Fruit fly (Drosophila melanogaster) whole organism, prepupa: Measurements from ENCODE around the gene CG13408.

ENCODE experiments used
- Blimp-1 ChIP-seq: fragments of 200-800 bp; sonication (Bioruptor generic); optimal IDR thresholded peaks from 3 replicates; lab custom pipeline; 2017; ENCODE audit warnings: missing biosample characterization, missing genetic modification characterization, mild to moderate bottlenecking, moderate library complexity, missing genetic modification reagents
- CG10631 ChIP-seq: fragments of 200-800 bp; sonication (Bioruptor generic); optimal IDR thresholded peaks from 2 replicates; lab custom pipeline; 2016; ENCODE audit warnings: missing biosample characterization, missing genetic modification characterization
- CG10669 ChIP-seq: fragments of 200-800 bp; sonication (Bioruptor generic); optimal IDR thresholded peaks from 3 replicates; lab custom pipeline; 2018; ENCODE audit warnings: missing biosample characterization, mild to moderate bottlenecking, missing genetic modification characterization, moderate library complexity
- CG11294 ChIP-seq: fragments of 200-800 bp; sonication (Bioruptor generic); IDR thresholded peaks from 2 replicates; pipeline ENCODE4 v1.3.6; 2022; ENCODE audit warnings: missing biosample characterization, missing genetic modification characterization
- CG11762 ChIP-seq: fragments of 200-800 bp; sonication (Bioruptor generic); optimal IDR thresholded peaks from 3 replicates; lab custom pipeline; 2016; ENCODE audit warnings: missing biosample characterization, missing genetic modification characterization; ENCODE audit not compliant: insufficient read depth
- CG11902 ChIP-seq: fragments of 200-800 bp; sonication (Bioruptor generic); optimal IDR thresholded peaks from 3 replicates; lab custom pipeline; 2016; ENCODE audit warnings: missing biosample characterization, missing genetic modification characterization
- CG15336 ChIP-seq: fragments of 200-800 bp; sonication (Bioruptor generic); IDR thresholded peaks from 2 replicates; pipeline ENCODE4 v1.3.6; 2022; ENCODE audit warnings: missing biosample characterization, missing genetic modification characterization
- CG1621 ChIP-seq: fragments of 200-800 bp; sonication (Bioruptor generic); optimal IDR thresholded peaks from 3 replicates; lab custom pipeline; 2018; ENCODE audit warnings: missing biosample characterization, mild to moderate bottlenecking, missing genetic modification characterization
- CG16779 ChIP-seq: fragments of 200-800 bp; sonication (Bioruptor generic); optimal IDR thresholded peaks from 3 replicates; lab custom pipeline; 2017; ENCODE audit warnings: missing biosample characterization, mild to moderate bottlenecking, missing genetic modification characterization
- CG31627 ChIP-seq: fragments of 200-800 bp; sonication (Bioruptor generic); optimal IDR thresholded peaks from 3 replicates; lab custom pipeline; 2016; ENCODE audit warnings: missing biosample characterization, missing genetic modification characterization
- CG32006 ChIP-seq: fragments of 200-800 bp; sonication (Bioruptor generic); optimal IDR thresholded peaks from 3 replicates; lab custom pipeline; 2017; ENCODE audit warnings: missing biosample characterization, mild to moderate bottlenecking, missing genetic modification characterization
- CG3919 ChIP-seq: fragments of 200-800 bp; sonication (Bioruptor generic); optimal IDR thresholded peaks from 3 replicates; lab custom pipeline; 2016; ENCODE audit warnings: missing biosample characterization, missing genetic modification characterization
- CG4318 ChIP-seq: fragments of 200-800 bp; sonication (Bioruptor generic); optimal IDR thresholded peaks from 3 replicates; lab custom pipeline; 2017; ENCODE audit warnings: missing biosample characterization, mild to moderate bottlenecking, missing genetic modification characterization
- CG6163 ChIP-seq: fragments of 200-800 bp; sonication (Bioruptor generic); IDR thresholded peaks from 3 replicates; pipeline ENCODE4 v1.3.6; 2022; ENCODE audit warnings: missing biosample characterization, missing genetic modification characterization
- CG6276 ChIP-seq: fragments of 200-800 bp; sonication (Bioruptor generic); optimal IDR thresholded peaks from 2 replicates; lab custom pipeline; 2017; ENCODE audit warnings: missing biosample characterization, mild to moderate bottlenecking, missing genetic modification characterization
- CG6792 ChIP-seq: fragments of 200-800 bp; sonication (Bioruptor generic); optimal IDR thresholded peaks from 3 replicates; lab custom pipeline; 2016; ENCODE audit warnings: missing biosample characterization, missing genetic modification characterization
- CG6808 ChIP-seq: fragments of 200-800 bp; sonication (Bioruptor generic); optimal IDR thresholded peaks from 3 replicates; lab custom pipeline; 2017; ENCODE audit warnings: missing biosample characterization, missing genetic modification characterization, mild to moderate bottlenecking, moderate library complexity, missing genetic modification reagents
- CG8632 ChIP-seq: fragments of 200-800 bp; sonication (Bioruptor generic); optimal IDR thresholded peaks from 3 replicates; lab custom pipeline; 2016; ENCODE audit warnings: missing biosample characterization, missing genetic modification characterization
- CG9139 ChIP-seq: fragments of 200-800 bp; sonication (Bioruptor generic); optimal IDR thresholded peaks from 3 replicates; lab custom pipeline; 2017; ENCODE audit warnings: missing biosample characterization, mild to moderate bottlenecking, missing genetic modification characterization
- Eip78C ChIP-seq: fragments of 200-800 bp; sonication (Bioruptor generic); peaks from one replicate; lab custom pipeline; 2016; ENCODE audit warnings: missing biosample characterization, missing genetic modification characterization
- Ets21C ChIP-seq: fragments of 200-800 bp; sonication (Bioruptor generic); optimal IDR thresholded peaks from 3 replicates; lab custom pipeline; 2016; ENCODE audit warnings: missing biosample characterization, missing genetic modification characterization
- Ets96B ChIP-seq: fragments of 200-800 bp; optimal IDR thresholded peaks from 2 replicates; lab custom pipeline; 2019; ENCODE audit warnings: missing biosample characterization, mild to moderate bottlenecking, missing genetic modification characterization, moderate library complexity
- Gug ChIP-seq: fragments of 200-800 bp; sonication (Bioruptor generic); IDR thresholded peaks from 2 replicates; pipeline ENCODE4 v1.3.6; 2022; ENCODE audit warnings: missing biosample characterization, missing genetic modification characterization
- Hr38 ChIP-seq: sonication (Bioruptor generic); optimal IDR thresholded peaks from 2 replicates; lab custom pipeline; 2016; ENCODE audit warnings: missing biosample characterization, missing genetic modification characterization
- Hr39 ChIP-seq: fragments of 200-800 bp; sonication (Bioruptor generic); optimal IDR thresholded peaks from 2 replicates; lab custom pipeline; 2016; ENCODE audit warnings: missing biosample characterization, missing genetic modification characterization
- Hr4 ChIP-seq: fragments of 200-800 bp; sonication (Bioruptor generic); optimal IDR thresholded peaks from 3 replicates; lab custom pipeline; 2016; ENCODE audit warnings: missing biosample characterization, missing genetic modification characterization
- Met ChIP-seq: fragments of 200-800 bp; sonication (Bioruptor generic); optimal IDR thresholded peaks from 3 replicates; lab custom pipeline; 2016; ENCODE audit warnings: missing biosample characterization, missing genetic modification characterization
- OdsH ChIP-seq: fragments of 200-800 bp; sonication (Bioruptor generic); optimal IDR thresholded peaks from 3 replicates; lab custom pipeline; 2016; ENCODE audit warnings: missing biosample characterization, missing genetic modification characterization
- Sox102F ChIP-seq: fragments of 200-800 bp; sonication (Bioruptor generic); optimal IDR thresholded peaks from 2 replicates; lab custom pipeline; 2016; ENCODE audit warnings: missing biosample characterization, mild to moderate bottlenecking, missing genetic modification characterization
- Sox14 ChIP-seq: fragments of 200-800 bp; sonication (Bioruptor generic); optimal IDR thresholded peaks from 3 replicates; lab custom pipeline; 2016; ENCODE audit warnings: missing biosample characterization, missing genetic modification characterization
- Sox15 ChIP-seq: fragments of 200-800 bp; sonication (Bioruptor generic); optimal IDR thresholded peaks from 3 replicates; lab custom pipeline; 2016; ENCODE audit warnings: missing biosample characterization, missing genetic modification characterization
- achi ChIP-seq: fragments of 200-800 bp; sonication (Bioruptor generic); optimal IDR thresholded peaks from 3 replicates; lab custom pipeline; 2016; ENCODE audit warnings: missing biosample characterization, missing genetic modification characterization
- cyc ChIP-seq: fragments of 200-800 bp; sonication (Bioruptor generic); optimal IDR thresholded peaks from 3 replicates; lab custom pipeline; 2016; ENCODE audit warnings: missing biosample characterization, missing genetic modification characterization
- dac ChIP-seq: fragments of 200-800 bp; sonication (Bioruptor generic); optimal IDR thresholded peaks from 2 replicates; lab custom pipeline; 2017; ENCODE audit warnings: missing biosample characterization, mild to moderate bottlenecking, missing genetic modification characterization
- dsx ChIP-seq: fragments of 200-800 bp; optimal IDR thresholded peaks from 3 replicates; lab custom pipeline; 2019; ENCODE audit warnings: missing biosample characterization, mild to moderate bottlenecking, missing genetic modification characterization, moderate library complexity; ENCODE audit not compliant: poor library complexity, severe bottlenecking
- eg ChIP-seq: fragments of 200-800 bp; sonication (Bioruptor generic); IDR thresholded peaks from 3 replicates; pipeline ENCODE4 v1.3.6; 2022; ENCODE audit warnings: missing biosample characterization, missing genetic modification characterization
- esn ChIP-seq: fragments of 200-800 bp; sonication (Bioruptor generic); optimal IDR thresholded peaks from 2 replicates; lab custom pipeline; 2016; ENCODE audit warnings: missing biosample characterization, mild to moderate bottlenecking, missing genetic modification characterization, moderate library complexity
- fd59A ChIP-seq: fragments of 200-800 bp; sonication (Bioruptor generic); optimal IDR thresholded peaks from 2 replicates; lab custom pipeline; 2017; ENCODE audit warnings: missing biosample characterization, mild to moderate bottlenecking, missing genetic modification characterization, missing genetic modification reagents
- fd85E ChIP-seq: fragments of 200-800 bp; sonication (Bioruptor generic); optimal IDR thresholded peaks from 3 replicates; lab custom pipeline; 2016; ENCODE audit warnings: missing biosample characterization, missing genetic modification characterization
- fkh ChIP-seq: fragments of 200-800 bp; sonication (Bioruptor generic); optimal IDR thresholded peaks from 3 replicates; lab custom pipeline; 2017; ENCODE audit warnings: missing biosample characterization, mild to moderate bottlenecking, missing genetic modification characterization, moderate library complexity
- net ChIP-seq: fragments of 200-800 bp; sonication (Bioruptor generic); optimal IDR thresholded peaks from 3 replicates; lab custom pipeline; 2016; ENCODE audit warnings: missing biosample characterization, missing genetic modification characterization
- pdm3 ChIP-seq: fragments of 200-800 bp; sonication (Bioruptor generic); optimal IDR thresholded peaks from 3 replicates; lab custom pipeline; 2016; ENCODE audit warnings: missing biosample characterization, missing genetic modification characterization
- spab ChIP-seq: fragments of 200-800 bp; sonication (Bioruptor generic); optimal IDR thresholded peaks from 2 replicates; lab custom pipeline; 2017; ENCODE audit warnings: missing biosample characterization, mild to moderate bottlenecking, missing genetic modification characterization, missing genetic modification reagents
- ss ChIP-seq, 2 experiments: fragments of 200-800 bp; sonication (Bioruptor generic); optimal IDR thresholded peaks; 2 replicates in 1 of 2; 3 replicates in 1 of 2; lab custom pipeline; 2017 to 2018; ENCODE audit warnings: mild to moderate bottlenecking in 2 of 2, missing biosample characterization in 2 of 2, missing genetic modification characterization in 2 of 2, moderate library complexity in 1 of 2
- svp ChIP-seq: fragments of 200-800 bp; sonication (Bioruptor generic); peaks from one replicate; lab custom pipeline; 2016; ENCODE audit warnings: missing biosample characterization, missing genetic modification characterization
- topi ChIP-seq: fragments of 200-800 bp; sonication (Bioruptor generic); optimal IDR thresholded peaks from 3 replicates; lab custom pipeline; 2016; ENCODE audit warnings: missing biosample characterization, missing genetic modification characterization
- vri ChIP-seq: fragments of 200-800 bp; sonication (Bioruptor generic); optimal IDR thresholded peaks from 3 replicates; lab custom pipeline; 2016; ENCODE audit warnings: missing biosample characterization, mild to moderate bottlenecking, missing genetic modification characterization

CG13408 gene

dm6 chr3R:22053740-22054139 is 26.4 kb upstream of the CG13408 start:
- TF ChIP-seq Met (GFP tag; lab: Kevin White, UChicago) (no peak), fkh (GFP tag; lab: Kevin White, UChicago) (peak; percentile 30)
- TF ChIP-seq, all 60 proteins: peak for 1

dm6 chr3R:22057083-22057482 is 23.1 kb upstream of the CG13408 start:
- TF ChIP-seq fkh (GFP tag; lab: Kevin White, UChicago) (peak; percentile 70), CG1621 (tag; lab: Kevin White, UChicago) (no peak), CG32006 (GFP tag; lab: Kevin White, UChicago) (no peak), CG10631 (GFP tag; lab: Kevin White, UChicago) (no peak), ss (GFP tag; optimal IDR thresholded peaks at IDR 0.05; lab: Kevin White, UChicago) (no peak), Sox102F (GFP tag; lab: Kevin White, UChicago) (peak; percentile 3), svp (GFP tag; lab: Kevin White, UChicago) (no peak), CG16779 (tag; lab: Kevin White, UChicago) (no peak), esn (GFP tag; lab: Kevin White, UChicago) (no peak)
- TF ChIP-seq, all 60 proteins: peak for 2

dm6 chr3R:22066440-22066839 is 13.7 kb upstream of the CG13408 start:
- TF ChIP-seq CG3919 (GFP tag; lab: Kevin White, UChicago) (no peak), vri (GFP tag; lab: Kevin White, UChicago) (no peak), fd85E (GFP tag; lab: Kevin White, UChicago) (no peak), CG8632 (peak; percentile 13), topi (GFP tag; lab: Kevin White, UChicago) (no peak), Hr39 (GFP tag; lab: Kevin White, UChicago) (no peak), Gug (no peak), CG31627 (GFP tag; lab: Kevin White, UChicago) (no peak), fd59A (GFP tag; lab: Kevin White, UChicago) (no peak), pdm3 (GFP tag; lab: Kevin White, UChicago) (no peak), cyc (GFP tag; lab: Kevin White, UChicago) (no peak), spab (GFP tag; lab: Kevin White, UChicago) (no peak), Blimp-1 (GFP tag; lab: Kevin White, UChicago) (no peak), esn (GFP tag; lab: Kevin White, UChicago) (no peak), Eip78C (GFP tag; lab: Kevin White, UChicago) (peak; percentile 47), dac (GFP tag; lab: Kevin White, UChicago) (no peak), CG6808 (no peak), net (no peak), Ets96B (tag; lab: Kevin White, UChicago) (no peak), ss (GFP tag; optimal IDR thresholded peaks at IDR 0.05; lab: Kevin White, UChicago) (peak in 1 of 2 experiments; percentile 38), CG15336 (GFP tag; lab: Robert Waterston, UW) (no peak), CG9139 (GFP tag; lab: Kevin White, UChicago) (peak; percentile 35), CG11762 (no peak), Sox102F (GFP tag; lab: Kevin White, UChicago) (no peak), Hr4 (no peak), Sox14 (GFP tag; lab: Kevin White, UChicago) (no peak), Met (GFP tag; lab: Kevin White, UChicago) (no peak), CG6276 (GFP tag; lab: Kevin White, UChicago) (no peak), dsx (GFP tag; lab: Kevin White, UChicago) (no peak), CG6163 (0 out of 3 replicates have a peak, but pooled peaks have one; percentile 22), CG10631 (GFP tag; lab: Kevin White, UChicago) (no peak), CG11902 (GFP tag; lab: Kevin White, UChicago) (no peak), Hr38 (GFP tag; lab: Kevin White, UChicago) (no peak), CG1621 (tag; lab: Kevin White, UChicago) (no peak), CG4318 (GFP tag; lab: Kevin White, UChicago) (no peak), achi (GFP tag; lab: Kevin White, UChicago) (no peak), CG10669 (GFP tag; lab: Kevin White, UChicago) (no peak), fkh (GFP tag; lab: Kevin White, UChicago) (peak; percentile 59), OdsH (GFP tag; lab: Kevin White, UChicago) (no peak), Ets21C (no peak), Sox15 (GFP tag; lab: Kevin White, UChicago) (no peak), eg (GFP tag; lab: Robert Waterston, UW) (no peak), CG11294 (GFP tag; lab: Robert Waterston, UW) (no peak), CG6792 (GFP tag; lab: Kevin White, UChicago) (no peak)
